Worm (Caenorhabditis elegans) whole organism, late embryonic: ENCODE data around the gene K07G6.1.

ENCODE experiments used
- C38D4.7 ChIP-seq: fragments of 200-800 bp; sonication (Bioruptor generic); optimal IDR thresholded peaks from 2 replicates; lab custom pipeline; 2018; ENCODE audit warnings: mild to moderate bottlenecking, missing genetic modification characterization, moderate library complexity, missing compliant biosample characterization
- K09A11.1 ChIP-seq: sonication (generic microtip); optimal IDR thresholded peaks from 2 replicates; lab custom pipeline; 2017; ENCODE audit warnings: antibody characterized with exemption, mild to moderate bottlenecking, missing genetic modification characterization, missing compliant biosample characterization; ENCODE audit not compliant: insufficient read depth
- ceh-6 ChIP-seq: fragments of 200-800 bp; sonication (Bioruptor generic); optimal IDR thresholded peaks from 2 replicates; lab custom pipeline; 2018; ENCODE audit warnings: mild to moderate bottlenecking, missing genetic modification characterization, missing compliant biosample characterization
- madf-2 ChIP-seq: sonication (generic microtip); optimal IDR thresholded peaks from 2 replicates; lab custom pipeline; 2017; ENCODE audit warnings: missing genetic modification characterization, missing compliant biosample characterization
- pag-3 ChIP-seq: sonication (generic microtip); optimal IDR thresholded peaks from 2 replicates; lab custom pipeline; 2016; ENCODE audit warnings: missing compliant biosample characterization, missing genetic modification characterization, borderline replicate concordance
- pros-1 ChIP-seq: fragments of 150-350 bp; optimal IDR thresholded peaks from 2 replicates; lab custom pipeline; 2014; ENCODE audit warnings: missing biosample characterization, missing genetic modification reagents, missing genetic modification characterization
- ref-2 ChIP-seq: sonication (generic microtip); optimal IDR thresholded peaks from 2 replicates; lab custom pipeline; 2016; ENCODE audit warnings: missing genetic modification characterization, missing compliant biosample characterization
- rnt-1 ChIP-seq: sonication (generic microtip); optimal IDR thresholded peaks from 2 replicates; lab custom pipeline; 2016; ENCODE audit warnings: missing genetic modification characterization, missing compliant biosample characterization
- tbx-2 ChIP-seq: sonication (generic microtip); optimal IDR thresholded peaks from 2 replicates; lab custom pipeline; 2016; ENCODE audit warnings: missing genetic modification characterization, missing compliant biosample characterization

- TF ChIP-seq K09A11.1 = no peak
- no peak for TF ChIP-seq ref-2 (tag; lab: Kevin White, UChicago)
- TF ChIP-seq pros-1 (tag; lab: Kevin White, UChicago) = no peak
- TF ChIP-seq pag-3 (tag; lab: Kevin White, UChicago) = no peak
- TF ChIP-seq rnt-1 (tag; lab: Kevin White, UChicago) = no peak
- TF ChIP-seq C38D4.7 (GFP tag; lab: Kevin White, UChicago) = no peak
- TF ChIP-seq ceh-6 (GFP tag; lab: Kevin White, UChicago) = no peak
- no peak for TF ChIP-seq madf-2
- no peak for TF ChIP-seq tbx-2
Measured at ce11 chrII:1722394-1722793, 19.0 kb upstream of the K07G6.1 start, which contains the start of the genes fbxb-5 and btb-8.
